Fruit fly (Drosophila melanogaster) whole organism, prepupa: ENCODE results near the gene Tcs4.

Experiments used
- Blimp-1 ChIP-seq: fragments of 200-800 bp; sonication (Bioruptor generic); optimal IDR thresholded peaks from 3 replicates; lab custom pipeline; 2017; ENCODE audit warnings: missing biosample characterization, missing genetic modification characterization, mild to moderate bottlenecking, moderate library complexity, missing genetic modification reagents
- CG10631 ChIP-seq: fragments of 200-800 bp; sonication (Bioruptor generic); optimal IDR thresholded peaks from 2 replicates; lab custom pipeline; 2016; ENCODE audit warnings: missing biosample characterization, missing genetic modification characterization
- CG11762 ChIP-seq: fragments of 200-800 bp; sonication (Bioruptor generic); optimal IDR thresholded peaks from 3 replicates; lab custom pipeline; 2016; ENCODE audit warnings: missing biosample characterization, missing genetic modification characterization; ENCODE audit not compliant: insufficient read depth
- CG1621 ChIP-seq: fragments of 200-800 bp; sonication (Bioruptor generic); optimal IDR thresholded peaks from 3 replicates; lab custom pipeline; 2018; ENCODE audit warnings: missing biosample characterization, mild to moderate bottlenecking, missing genetic modification characterization
- CG16779 ChIP-seq: fragments of 200-800 bp; sonication (Bioruptor generic); optimal IDR thresholded peaks from 3 replicates; lab custom pipeline; 2017; ENCODE audit warnings: missing biosample characterization, mild to moderate bottlenecking, missing genetic modification characterization
- CG3032 ChIP-seq: fragments of 200-800 bp; optimal IDR thresholded peaks from 2 replicates; lab custom pipeline; 2019; ENCODE audit warnings: missing biosample characterization, mild to moderate bottlenecking, missing genetic modification characterization, moderate library complexity
- CG31627 ChIP-seq: fragments of 200-800 bp; sonication (Bioruptor generic); optimal IDR thresholded peaks from 3 replicates; lab custom pipeline; 2016; ENCODE audit warnings: missing biosample characterization, missing genetic modification characterization
- CG32006 ChIP-seq: fragments of 200-800 bp; sonication (Bioruptor generic); optimal IDR thresholded peaks from 3 replicates; lab custom pipeline; 2017; ENCODE audit warnings: missing biosample characterization, mild to moderate bottlenecking, missing genetic modification characterization
- CG34406 ChIP-seq: fragments of 200-800 bp; sonication (Bioruptor generic); optimal IDR thresholded peaks from 3 replicates; lab custom pipeline; 2016; ENCODE audit warnings: missing biosample characterization, missing genetic modification characterization
- CG3919 ChIP-seq: fragments of 200-800 bp; sonication (Bioruptor generic); optimal IDR thresholded peaks from 3 replicates; lab custom pipeline; 2016; ENCODE audit warnings: missing biosample characterization, missing genetic modification characterization
- CG6163 ChIP-seq: fragments of 200-800 bp; sonication (Bioruptor generic); IDR thresholded peaks from 3 replicates; pipeline ENCODE4 v1.3.6; 2022; ENCODE audit warnings: missing biosample characterization, missing genetic modification characterization
- CG6276 ChIP-seq: fragments of 200-800 bp; sonication (Bioruptor generic); optimal IDR thresholded peaks from 2 replicates; lab custom pipeline; 2017; ENCODE audit warnings: missing biosample characterization, mild to moderate bottlenecking, missing genetic modification characterization
- CG6792 ChIP-seq: fragments of 200-800 bp; sonication (Bioruptor generic); optimal IDR thresholded peaks from 3 replicates; lab custom pipeline; 2016; ENCODE audit warnings: missing biosample characterization, missing genetic modification characterization
- CG6808 ChIP-seq: fragments of 200-800 bp; sonication (Bioruptor generic); optimal IDR thresholded peaks from 3 replicates; lab custom pipeline; 2017; ENCODE audit warnings: missing biosample characterization, missing genetic modification characterization, mild to moderate bottlenecking, moderate library complexity, missing genetic modification reagents
- CG7368 ChIP-seq: fragments of 200-800 bp; sonication (Bioruptor generic); optimal IDR thresholded peaks from 3 replicates; lab custom pipeline; 2016; ENCODE audit warnings: missing biosample characterization, missing genetic modification characterization
- CG8119 ChIP-seq: fragments of 200-800 bp; sonication (Bioruptor generic); IDR thresholded peaks from 3 replicates; pipeline ENCODE4 v1.3.6; 2022; ENCODE audit warnings: missing biosample characterization, missing genetic modification characterization
- CG8319 ChIP-seq: fragments of 200-800 bp; sonication (Bioruptor generic); optimal IDR thresholded peaks from 3 replicates; lab custom pipeline; 2016; ENCODE audit warnings: missing biosample characterization, missing genetic modification characterization
- CG8632 ChIP-seq: fragments of 200-800 bp; sonication (Bioruptor generic); optimal IDR thresholded peaks from 3 replicates; lab custom pipeline; 2016; ENCODE audit warnings: missing biosample characterization, missing genetic modification characterization
- CG9139 ChIP-seq: fragments of 200-800 bp; sonication (Bioruptor generic); optimal IDR thresholded peaks from 3 replicates; lab custom pipeline; 2017; ENCODE audit warnings: missing biosample characterization, mild to moderate bottlenecking, missing genetic modification characterization
- Eip75B ChIP-seq: fragments of 200-800 bp; sonication (Bioruptor generic); optimal IDR thresholded peaks from 3 replicates; lab custom pipeline; 2016; ENCODE audit warnings: missing biosample characterization, missing genetic modification characterization
- Eip78C ChIP-seq: fragments of 200-800 bp; sonication (Bioruptor generic); peaks from one replicate; lab custom pipeline; 2016; ENCODE audit warnings: missing biosample characterization, missing genetic modification characterization
- Eip93F ChIP-seq: fragments of 200-800 bp; sonication (Bioruptor generic); optimal IDR thresholded peaks from 2 replicates; lab custom pipeline; 2016; ENCODE audit warnings: missing biosample characterization, mild to moderate bottlenecking, missing genetic modification characterization
- Ets96B ChIP-seq: fragments of 200-800 bp; optimal IDR thresholded peaks from 2 replicates; lab custom pipeline; 2019; ENCODE audit warnings: missing biosample characterization, mild to moderate bottlenecking, missing genetic modification characterization, moderate library complexity
- Hr39 ChIP-seq: fragments of 200-800 bp; sonication (Bioruptor generic); optimal IDR thresholded peaks from 2 replicates; lab custom pipeline; 2016; ENCODE audit warnings: missing biosample characterization, missing genetic modification characterization
- Hr4 ChIP-seq: fragments of 200-800 bp; sonication (Bioruptor generic); optimal IDR thresholded peaks from 3 replicates; lab custom pipeline; 2016; ENCODE audit warnings: missing biosample characterization, missing genetic modification characterization
- Met ChIP-seq: fragments of 200-800 bp; sonication (Bioruptor generic); optimal IDR thresholded peaks from 3 replicates; lab custom pipeline; 2016; ENCODE audit warnings: missing biosample characterization, missing genetic modification characterization
- OdsH ChIP-seq: fragments of 200-800 bp; sonication (Bioruptor generic); optimal IDR thresholded peaks from 3 replicates; lab custom pipeline; 2016; ENCODE audit warnings: missing biosample characterization, missing genetic modification characterization
- Smox ChIP-seq: fragments of 200-800 bp; sonication (Bioruptor generic); optimal IDR thresholded peaks from 3 replicates; lab custom pipeline; 2016; ENCODE audit warnings: missing biosample characterization, missing genetic modification characterization
- Sox102F ChIP-seq: fragments of 200-800 bp; sonication (Bioruptor generic); optimal IDR thresholded peaks from 2 replicates; lab custom pipeline; 2016; ENCODE audit warnings: missing biosample characterization, mild to moderate bottlenecking, missing genetic modification characterization
- Sox15 ChIP-seq: fragments of 200-800 bp; sonication (Bioruptor generic); optimal IDR thresholded peaks from 3 replicates; lab custom pipeline; 2016; ENCODE audit warnings: missing biosample characterization, missing genetic modification characterization
- achi ChIP-seq: fragments of 200-800 bp; sonication (Bioruptor generic); optimal IDR thresholded peaks from 3 replicates; lab custom pipeline; 2016; ENCODE audit warnings: missing biosample characterization, missing genetic modification characterization
- cyc ChIP-seq: fragments of 200-800 bp; sonication (Bioruptor generic); optimal IDR thresholded peaks from 3 replicates; lab custom pipeline; 2016; ENCODE audit warnings: missing biosample characterization, missing genetic modification characterization
- dac ChIP-seq: fragments of 200-800 bp; sonication (Bioruptor generic); optimal IDR thresholded peaks from 2 replicates; lab custom pipeline; 2017; ENCODE audit warnings: missing biosample characterization, mild to moderate bottlenecking, missing genetic modification characterization
- dsx ChIP-seq: fragments of 200-800 bp; optimal IDR thresholded peaks from 3 replicates; lab custom pipeline; 2019; ENCODE audit warnings: missing biosample characterization, mild to moderate bottlenecking, missing genetic modification characterization, moderate library complexity; ENCODE audit not compliant: poor library complexity, severe bottlenecking
- eg ChIP-seq: fragments of 200-800 bp; sonication (Bioruptor generic); IDR thresholded peaks from 3 replicates; pipeline ENCODE4 v1.3.6; 2022; ENCODE audit warnings: missing biosample characterization, missing genetic modification characterization
- esn ChIP-seq: fragments of 200-800 bp; sonication (Bioruptor generic); optimal IDR thresholded peaks from 2 replicates; lab custom pipeline; 2016; ENCODE audit warnings: missing biosample characterization, mild to moderate bottlenecking, missing genetic modification characterization, moderate library complexity
- fd59A ChIP-seq: fragments of 200-800 bp; sonication (Bioruptor generic); optimal IDR thresholded peaks from 2 replicates; lab custom pipeline; 2017; ENCODE audit warnings: missing biosample characterization, mild to moderate bottlenecking, missing genetic modification characterization, missing genetic modification reagents
- fd85E ChIP-seq: fragments of 200-800 bp; sonication (Bioruptor generic); optimal IDR thresholded peaks from 3 replicates; lab custom pipeline; 2016; ENCODE audit warnings: missing biosample characterization, missing genetic modification characterization
- lz ChIP-seq: fragments of 200-800 bp; sonication (Bioruptor generic); optimal IDR thresholded peaks from 3 replicates; lab custom pipeline; 2016; ENCODE audit warnings: missing biosample characterization, missing genetic modification characterization
- net ChIP-seq: fragments of 200-800 bp; sonication (Bioruptor generic); optimal IDR thresholded peaks from 3 replicates; lab custom pipeline; 2016; ENCODE audit warnings: missing biosample characterization, missing genetic modification characterization
- pdm3 ChIP-seq: fragments of 200-800 bp; sonication (Bioruptor generic); optimal IDR thresholded peaks from 3 replicates; lab custom pipeline; 2016; ENCODE audit warnings: missing biosample characterization, missing genetic modification characterization
- salr ChIP-seq, 2 experiments: fragments of 200-800 bp; sonication (Bioruptor generic); optimal IDR thresholded peaks; 3 replicates each; lab custom pipeline; 2016 to 2018; ENCODE audit warnings: missing biosample characterization in 2 of 2, missing genetic modification characterization in 2 of 2, mild to moderate bottlenecking in 1 of 2
- spab ChIP-seq: fragments of 200-800 bp; sonication (Bioruptor generic); optimal IDR thresholded peaks from 2 replicates; lab custom pipeline; 2017; ENCODE audit warnings: missing biosample characterization, mild to moderate bottlenecking, missing genetic modification characterization, missing genetic modification reagents
- ss ChIP-seq, 2 experiments: fragments of 200-800 bp; sonication (Bioruptor generic); optimal IDR thresholded peaks; 2 replicates in 1 of 2; 3 replicates in 1 of 2; lab custom pipeline; 2017 to 2018; ENCODE audit warnings: mild to moderate bottlenecking in 2 of 2, missing biosample characterization in 2 of 2, missing genetic modification characterization in 2 of 2, moderate library complexity in 1 of 2
- svp ChIP-seq: fragments of 200-800 bp; sonication (Bioruptor generic); peaks from one replicate; lab custom pipeline; 2016; ENCODE audit warnings: missing biosample characterization, missing genetic modification characterization
- topi ChIP-seq: fragments of 200-800 bp; sonication (Bioruptor generic); optimal IDR thresholded peaks from 3 replicates; lab custom pipeline; 2016; ENCODE audit warnings: missing biosample characterization, missing genetic modification characterization
- vri ChIP-seq: fragments of 200-800 bp; sonication (Bioruptor generic); optimal IDR thresholded peaks from 3 replicates; lab custom pipeline; 2016; ENCODE audit warnings: missing biosample characterization, mild to moderate bottlenecking, missing genetic modification characterization

Gene Tcs4

dm6 chrX:19663196-19663858 is 38.2 kb downstream of the Tcs4 start:
- TF ChIP-seq svp (GFP tag; lab: Kevin White, UChicago): peak; percentile 75
- TF ChIP-seq vri: no peak
- peak; percentile 29 for TF ChIP-seq dac
- peak; percentile 46 for TF ChIP-seq Ets96B (tag; lab: Kevin White, UChicago)
- peak; percentile 55 for TF ChIP-seq lz
- TF ChIP-seq CG1621 (tag; lab: Kevin White, UChicago): no peak
- TF ChIP-seq Smox: peak; percentile 71
- peak; percentile 78 for TF ChIP-seq CG32006 (GFP tag; lab: Kevin White, UChicago)
- peak; percentile 10; the same call in 1 of the 3 replicates for TF ChIP-seq eg (GFP tag; lab: Robert Waterston, UW)
- TF ChIP-seq CG8319 (GFP tag; lab: Kevin White, UChicago): no peak
- TF ChIP-seq CG10631 (GFP tag; lab: Kevin White, UChicago): peak; percentile 40
- no peak for TF ChIP-seq Eip93F
- TF ChIP-seq fd59A (GFP tag; lab: Kevin White, UChicago): peak; percentile 55
- no peak for TF ChIP-seq dsx
- 0 out of 3 replicates have a peak, but pooled peaks have one; percentile 26 for TF ChIP-seq CG6163 (GFP tag; lab: Robert Waterston, UW)
- peak; percentile 63 for TF ChIP-seq net (GFP tag; lab: Kevin White, UChicago)
- peak; percentile 50 for TF ChIP-seq CG3032 (tag; lab: Kevin White, UChicago)
- peak; percentile 64 for TF ChIP-seq CG6276
- peak; percentile 50 for TF ChIP-seq CG6792
- no peak for TF ChIP-seq CG8119 (GFP tag; lab: Robert Waterston, UW)
- peak; percentile 49 for TF ChIP-seq Hr39 (GFP tag; lab: Kevin White, UChicago)
- peak; percentile 69 for TF ChIP-seq CG6808 (GFP tag; lab: Kevin White, UChicago)
- TF ChIP-seq esn (GFP tag; lab: Kevin White, UChicago): peak; percentile 66
- TF ChIP-seq salr (GFP tag; optimal IDR thresholded peaks at IDR 0.05; lab: Kevin White, UChicago): peak in 1 of 2 experiments; percentile 16
- peak; percentile 9 for TF ChIP-seq CG7368
- TF ChIP-seq CG31627 (GFP tag; lab: Kevin White, UChicago): peak; percentile 7
- TF ChIP-seq achi (GFP tag; lab: Kevin White, UChicago): peak; percentile 47
- TF ChIP-seq CG16779 (tag; lab: Kevin White, UChicago): no peak
- peak; percentile 45 for TF ChIP-seq Sox102F
- peak; percentile 12 for TF ChIP-seq Blimp-1 (GFP tag; lab: Kevin White, UChicago)
- peak; percentile 28 for TF ChIP-seq CG11762
- peak; percentile 35 for TF ChIP-seq Eip75B
- TF ChIP-seq cyc (GFP tag; lab: Kevin White, UChicago): peak; percentile 24
- peak; percentile 63 for TF ChIP-seq topi (GFP tag; lab: Kevin White, UChicago)
- peak; percentile 43 for TF ChIP-seq OdsH (GFP tag; lab: Kevin White, UChicago)
- TF ChIP-seq Met: peak; percentile 64
- TF ChIP-seq Sox15 (GFP tag; lab: Kevin White, UChicago): no peak
- TF ChIP-seq spab (GFP tag; lab: Kevin White, UChicago): peak; percentile 34
- peak; percentile 44 for TF ChIP-seq CG34406
- TF ChIP-seq Eip78C (GFP tag; lab: Kevin White, UChicago): peak; percentile 91
- TF ChIP-seq pdm3: peak; percentile 55
- peak; percentile 4 for TF ChIP-seq CG9139 (GFP tag; lab: Kevin White, UChicago)
- no peak for TF ChIP-seq fd85E (GFP tag; lab: Kevin White, UChicago)
- peak; percentile 56 to 57 for TF ChIP-seq ss (GFP tag; optimal IDR thresholded peaks at IDR 0.05; lab: Kevin White, UChicago)
- no peak for TF ChIP-seq CG8632
- peak; percentile 35 for TF ChIP-seq Hr4 (GFP tag; lab: Kevin White, UChicago)
- peak; percentile 51 for TF ChIP-seq CG3919 (GFP tag; lab: Kevin White, UChicago)
